Fruit fly (Drosophila melanogaster) whole organism, adult: ENCODE results near the gene CG7386.

Experiments used
- CG14711 ChIP-seq: fragments of 200-800 bp; sonication (Bioruptor generic); optimal IDR thresholded peaks from 2 replicates; lab custom pipeline; 2018; ENCODE audit warnings: missing biosample characterization, mild to moderate bottlenecking, missing genetic modification characterization, moderate library complexity
- CG33017 ChIP-seq: fragments of 200-800 bp; sonication (Bioruptor generic); optimal IDR thresholded peaks from 2 replicates; lab custom pipeline; 2018; ENCODE audit warnings: missing biosample characterization, mild to moderate bottlenecking, missing genetic modification characterization, moderate library complexity
- CG7101 ChIP-seq: fragments of 200-800 bp; sonication (Bioruptor generic); optimal IDR thresholded peaks from 2 replicates; lab custom pipeline; 2018; ENCODE audit warnings: missing biosample characterization, mild to moderate bottlenecking, missing genetic modification characterization, moderate library complexity
- cic ChIP-seq: fragments of 200-800 bp; sonication (Bioruptor generic); optimal IDR thresholded peaks from 2 replicates; lab custom pipeline; 2017; ENCODE audit warnings: missing biosample characterization, mild to moderate bottlenecking, missing genetic modification characterization, moderate library complexity
- cnc ChIP-seq, 2 experiments: fragments of >200 bp; optimal IDR thresholded peaks; 2 replicates each; lab custom pipeline; 2017
- kay ChIP-seq: fragments of 200-800 bp; sonication (Bioruptor generic); peaks from one replicate; lab custom pipeline; 2016; ENCODE audit warnings: missing biosample characterization, missing genetic modification characterization, borderline replicate concordance

dm6 chr3L:6216787-6217078 is 27.2 kb downstream of the CG7386 start:
- no peak for TF ChIP-seq cnc (optimal IDR thresholded peaks at IDR 0.05; lab: Kevin White, UChicago)
- TF ChIP-seq kay (GFP tag; lab: Kevin White, UChicago): no peak
- TF ChIP-seq CG33017 (tag; lab: Kevin White, UChicago): no peak
- no peak for TF ChIP-seq CG14711 (tag; lab: Kevin White, UChicago)
- TF ChIP-seq CG7101: no peak
- TF ChIP-seq cic (GFP tag; lab: Kevin White, UChicago): no peak
